Worm (Caenorhabditis elegans) whole organism, young adult: ENCODE measurements around the gene F54D1.6.

ENCODE experiments used
- Y56A3A.18 ChIP-seq: fragments of 200-800 bp; sonication (Bioruptor generic); IDR thresholded peaks from 2 replicates; pipeline ENCODE4 v1.3.6; 2022; ENCODE audit warnings: missing genetic modification reagents, missing genetic modification characterization, missing compliant biosample characterization
- aptf-2 ChIP-seq: fragments of 200-800 bp; sonication (Bioruptor generic); conservative IDR thresholded peaks from 2 replicates; pipeline ENCODE4 v1.3.6; 2022; ENCODE audit warnings: missing genetic modification reagents, missing genetic modification characterization, missing compliant biosample characterization
- lag-1 ChIP-seq: fragments of 200-800 bp; sonication (Bioruptor generic); IDR thresholded peaks from 2 replicates; pipeline ENCODE4 v1.3.6; 2022; ENCODE audit warnings: missing genetic modification reagents, missing genetic modification characterization, missing compliant biosample characterization

DNA sequence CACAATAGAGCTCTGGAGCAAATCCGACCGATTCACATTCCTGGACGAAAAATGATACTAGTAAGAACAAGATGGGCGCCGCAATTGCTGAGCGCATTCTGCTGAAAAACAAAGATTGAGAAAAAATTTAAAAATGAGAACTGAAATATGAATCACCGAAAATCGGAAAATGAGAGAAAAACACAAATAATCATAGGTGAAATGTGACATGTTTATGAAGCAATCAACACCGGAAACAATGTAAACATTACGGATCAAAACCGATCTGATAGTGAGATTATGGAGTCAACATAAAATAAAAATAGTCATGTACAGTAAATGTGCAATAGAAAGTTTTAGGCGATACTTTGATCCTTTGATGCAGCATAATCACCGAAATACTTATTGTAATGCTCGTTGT lies 26.3 kb downstream of the F54D1.6 start, which contains the start of gene dnj-2:
- TF ChIP-seq aptf-2 (GFP tag; lab: Robert Waterston, UW) (no peak), lag-1 (no peak), Y56A3A.18 (GFP tag; lab: Robert Waterston, UW) (no peak)
